Fruit fly (Drosophila melanogaster): ENCODE measurements around the gene Muc96D.

DNA sequence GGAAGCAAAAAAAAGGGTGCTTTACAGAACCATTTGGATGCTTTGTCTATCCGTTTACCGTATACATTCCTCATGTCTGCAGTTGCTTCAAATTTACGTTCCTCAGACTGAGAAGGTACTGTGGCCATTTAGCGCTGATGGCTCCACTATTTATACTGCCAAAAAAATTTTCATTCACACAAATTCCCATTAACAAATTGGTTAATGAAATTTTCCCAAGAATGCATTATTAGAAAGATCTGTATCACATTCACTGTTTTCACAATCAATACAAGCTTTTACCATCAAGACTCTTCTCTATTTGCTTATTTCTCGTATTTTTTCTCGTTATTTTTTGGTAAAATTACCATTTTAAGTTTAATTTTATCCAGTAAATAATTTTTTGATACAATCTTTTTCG, at the start of gene Muc96D:
- TF ChIP-seq rn (GFP tag; IDR thresholded peaks at IDR 0.05) (no peak), CG4496 (GFP tag; IDR thresholded peaks at IDR 0.05) (no peak), CG14655 (GFP tag; optimal IDR thresholded peaks at IDR 0.05) (no peak), Pif1B (GFP tag; optimal IDR thresholded peaks at IDR 0.05) (no peak), CG15710 (tag; optimal IDR thresholded peaks at IDR 0.05) (no peak)
